Worm (Caenorhabditis elegans) whole organism, L3 larva: ENCODE measurements around the gene str-175.
A peak's percentile ranks its signal among the peaks of the same experiment; 100 is the strongest.

Source experiments
- elt-2 ChIP-seq: sonication (generic microtip); optimal IDR thresholded peaks from 2 replicates; lab custom pipeline; 2016; ENCODE audit warnings: missing genetic modification reagents, mild to moderate bottlenecking, missing genetic modification characterization, missing compliant biosample characterization
- hmg-11 ChIP-seq: sonication (generic microtip); optimal IDR thresholded peaks from 2 replicates; lab custom pipeline; 2016; ENCODE audit warnings: missing genetic modification characterization, missing compliant biosample characterization
- lin-15B ChIP-seq: fragments of 150-350 bp; optimal IDR thresholded peaks from 2 replicates; lab custom pipeline; 2014; ENCODE audit warnings: missing biosample characterization, missing genetic modification characterization
- pqm-1 ChIP-seq: fragments of 150-350 bp; optimal IDR thresholded peaks from 2 replicates; lab custom pipeline; 2017; ENCODE audit warnings: missing biosample characterization, missing genetic modification characterization, inconsistent platforms
- ztf-4 ChIP-seq: fragments of 150-350 bp; optimal IDR thresholded peaks from 2 replicates; lab custom pipeline; 2014; ENCODE audit warnings: missing biosample characterization, missing genetic modification characterization

str-175 gene

ce11 chrIV:4821843-4822242, 48.6 kb downstream of the str-175 start:
- TF ChIP-seq elt-2 (tag; lab: Kevin White, UChicago) (peak; percentile 69), lin-15B (tag; lab: Kevin White, UChicago) (no peak), pqm-1 (peak; percentile 37)
- TF ChIP-seq, all 47 proteins: peak for 2

ce11 chrIV:4821054-4821453, 49.4 kb downstream of the str-175 start, which contains the start of gene H06H21.8:
Gene H06H21.8 (minus strand): TSS chrIV:4821131.
- TF ChIP-seq hmg-11 (tag; lab: Kevin White, UChicago), result no peak
- peak; percentile 69 for TF ChIP-seq pqm-1
- TF ChIP-seq ztf-4 (tag; lab: Kevin White, UChicago), result no peak
- peak; percentile 80 for TF ChIP-seq elt-2 (tag; lab: Kevin White, UChicago)
